Worm (Caenorhabditis elegans) whole organism, L3 larva: ENCODE results near the gene oac-49.

Experiments
- ama-1 ChIP-seq: fragments of 150-350 bp; optimal IDR thresholded peaks from 2 replicates; lab custom pipeline; 2018
- ceh-82 ChIP-seq: fragments of 150-350 bp; optimal IDR thresholded peaks from 2 replicates; lab custom pipeline; 2014; ENCODE audit warnings: missing biosample characterization, missing genetic modification characterization
- daf-12 ChIP-seq: fragments of 150-350 bp; optimal IDR thresholded peaks from 2 replicates; lab custom pipeline; 2014; ENCODE audit warnings: missing biosample characterization, missing genetic modification reagents, missing genetic modification characterization
- fkh-10 ChIP-seq: sonication (generic microtip); optimal IDR thresholded peaks from 2 replicates; lab custom pipeline; 2017; ENCODE audit warnings: missing biosample characterization, missing genetic modification reagents, missing genetic modification characterization
- nhr-28 ChIP-seq: fragments of 150-350 bp; optimal IDR thresholded peaks from 2 replicates; lab custom pipeline; 2014; ENCODE audit warnings: missing biosample characterization, missing genetic modification characterization
- nhr-43 ChIP-seq: sonication (generic microtip); optimal IDR thresholded peaks from 2 replicates; lab custom pipeline; 2016; ENCODE audit warnings: mild to moderate bottlenecking, missing genetic modification characterization, missing compliant biosample characterization; ENCODE audit not compliant: poor library complexity, severe bottlenecking
- pha-4 ChIP-seq: fragments of 150-350 bp; optimal IDR thresholded peaks from 2 replicates; lab custom pipeline; 2014; ENCODE audit warnings: missing biosample characterization, missing genetic modification reagents, missing genetic modification characterization
- pqm-1 ChIP-seq: fragments of 150-350 bp; optimal IDR thresholded peaks from 2 replicates; lab custom pipeline; 2017; ENCODE audit warnings: missing biosample characterization, missing genetic modification characterization, inconsistent platforms
- sea-2 ChIP-seq: fragments of 150-350 bp; sonication (generic microtip); optimal IDR thresholded peaks from 4 replicates; lab custom pipeline; 2014; ENCODE audit warnings: missing biosample characterization, missing genetic modification reagents, missing genetic modification characterization
- unc-39 ChIP-seq: sonication (generic microtip); optimal IDR thresholded peaks from 4 replicates; lab custom pipeline; 2017; ENCODE audit warnings: missing biosample characterization, missing genetic modification characterization
- unc-62 ChIP-seq: fragments of 150-350 bp; sonication (generic microtip); optimal IDR thresholded peaks from 4 replicates; lab custom pipeline; 2014; ENCODE audit warnings: missing biosample characterization, missing genetic modification reagents, missing genetic modification characterization

- TF ChIP-seq unc-62 (GFP tag; lab: Kevin White, UChicago): no peak
- no peak for TF ChIP-seq nhr-43 (tag; lab: Kevin White, UChicago)
- TF ChIP-seq nhr-28 (tag; lab: Kevin White, UChicago): no peak
- no peak for TF ChIP-seq ceh-82 (tag; lab: Kevin White, UChicago)
- TF ChIP-seq daf-12 (tag; lab: Kevin White, UChicago): no peak
- no peak for TF ChIP-seq fkh-10 (GFP tag; lab: Kevin White, UChicago)
- TF ChIP-seq unc-39 (tag; lab: Kevin White, UChicago): no peak
- TF ChIP-seq pha-4 (tag; lab: Kevin White, UChicago): no peak
- no peak for TF ChIP-seq sea-2 (GFP tag; lab: Kevin White, UChicago)
- no peak for TF ChIP-seq ama-1 (lab: Kevin White, UChicago)
- no peak for TF ChIP-seq pqm-1 (tag; lab: Kevin White, UChicago)
These were observed 22.4 kb downstream of the oac-49 start, which contains the start of the genes fbxb-115 and fbxb-1 for ce11 chrV:19240129-19240528.
